Fruit fly (Drosophila melanogaster): Measurements from ENCODE around the gene CG7084.
"Not testable (repeated sequence)": the region's sequence is repeated elsewhere in the genome, so short reads cannot be mapped to it uniquely, and the experiment has no call there.

DNA sequence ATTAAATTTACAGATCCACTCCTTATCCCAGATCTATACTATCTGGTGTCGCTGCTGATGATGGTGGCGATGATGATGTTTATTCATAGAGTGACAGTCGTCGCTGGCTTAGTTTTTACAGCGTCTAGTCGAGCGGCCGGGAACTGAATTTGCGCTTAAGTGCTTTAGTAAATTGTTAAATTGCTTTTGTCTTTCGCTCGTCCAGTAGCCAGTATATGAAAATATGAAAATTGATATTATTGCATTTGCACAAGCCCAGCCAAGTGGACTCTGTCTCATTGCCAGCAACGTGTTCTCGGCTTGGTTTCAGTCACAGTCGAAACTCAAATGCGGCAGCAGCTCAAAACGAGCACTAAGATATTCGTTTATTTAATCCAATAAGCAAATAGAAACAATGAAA, at the start of gene CG7084:
- TF ChIP-seq br (GFP tag; optimal IDR thresholded peaks at IDR 0.05); OdsH (GFP tag; optimal IDR thresholded peaks at IDR 0.05); h (GFP tag; optimal IDR thresholded peaks at IDR 0.05); tai (GFP tag; optimal IDR thresholded peaks at IDR 0.05); dsf (GFP tag; optimal IDR thresholded peaks at IDR 0.05; ENCODE audit: borderline replicate concordance); Abd-B (GFP tag; optimal IDR thresholded peaks at IDR 0.05): not testable (repeated sequence)
